Worm (Caenorhabditis elegans): Measurements from ENCODE around the gene irld-24.

The irld-24 gene

DNA sequence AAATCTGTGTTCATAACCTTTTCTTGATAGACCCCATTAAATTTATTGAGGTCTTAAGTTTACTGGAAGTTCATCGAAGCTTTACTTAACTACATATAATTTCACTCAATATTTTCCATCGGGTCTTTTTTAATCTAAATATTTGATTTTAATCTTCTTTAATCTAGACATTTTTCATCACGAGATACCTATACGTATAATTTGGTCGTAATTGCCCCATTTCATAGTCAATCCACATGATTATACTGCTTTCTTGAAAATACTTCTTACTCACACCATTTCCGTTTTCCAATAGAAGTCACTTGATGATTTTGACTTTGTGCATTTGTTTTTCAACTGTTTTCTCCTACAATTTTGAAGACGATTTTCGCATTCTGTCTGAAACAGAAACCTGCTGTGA lies at the start of gene irld-24:
TSS of gene irld-24 (plus strand) at position 301 of the 400 bp plus-strand sequence.
- TF ChIP-seq unc-62 (GFP tag; optimal IDR thresholded peaks at IDR 0.05): no peak

DNA sequence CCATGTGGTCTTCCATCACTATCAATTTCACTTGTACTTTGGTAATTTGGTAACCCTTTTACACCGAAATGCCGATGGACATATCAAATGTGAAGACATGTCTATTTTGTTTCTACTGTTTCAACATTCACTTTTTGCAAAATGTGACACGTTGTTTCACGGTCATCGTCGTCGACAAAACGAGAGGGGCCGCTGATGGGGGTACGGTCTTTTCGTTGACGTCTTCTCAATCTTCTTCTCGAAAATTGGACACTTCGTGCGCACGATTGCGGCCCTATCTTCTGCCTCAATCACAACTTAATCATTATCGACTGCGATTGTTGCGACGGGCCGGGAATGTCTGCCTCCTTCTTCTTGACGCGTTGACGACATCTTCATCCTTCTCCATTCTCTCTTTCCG lies 49.7 kb upstream of the irld-24 start:
- no peak for TF ChIP-seq unc-62 (GFP tag; optimal IDR thresholded peaks at IDR 0.05)

DNA sequence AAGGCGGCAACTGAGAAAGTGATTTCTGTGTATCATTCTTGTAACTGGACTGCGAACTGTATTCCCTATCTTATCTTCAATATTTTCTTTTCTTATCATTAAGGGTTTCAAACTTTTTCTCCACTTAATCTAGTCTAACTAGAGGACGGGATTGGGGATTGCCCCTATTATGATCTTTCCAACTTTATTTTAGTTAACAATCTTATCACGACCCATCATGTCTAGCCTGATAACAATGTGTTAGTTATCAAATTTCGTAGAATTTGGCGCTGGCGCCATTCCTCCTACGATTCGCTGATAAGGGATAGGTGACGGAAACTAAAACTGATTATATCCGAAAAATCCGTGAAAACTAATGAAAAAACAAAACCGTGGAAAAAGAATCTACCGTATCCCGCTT lies 49.1 kb upstream of the irld-24 start:
- TF ChIP-seq unc-62 (GFP tag; optimal IDR thresholded peaks at IDR 0.05): no peak

DNA sequence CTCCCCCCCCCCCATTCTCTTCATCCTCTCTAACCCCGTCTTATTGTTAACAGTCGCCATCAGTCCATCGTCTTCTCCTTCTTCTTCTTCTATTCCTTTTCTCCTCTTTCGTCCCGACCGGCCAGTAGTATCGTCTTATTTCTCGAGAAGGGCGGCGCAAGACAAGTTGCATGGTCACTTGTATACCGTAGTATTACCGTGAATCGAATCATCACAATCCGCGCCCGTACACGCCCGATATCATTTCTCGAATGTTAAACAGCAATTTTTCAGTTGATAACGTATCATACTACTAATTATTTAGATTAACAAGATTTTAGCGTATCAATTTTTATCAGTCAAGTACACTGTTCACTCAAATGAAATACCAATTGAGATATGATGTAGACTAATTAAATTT lies 48.5 kb upstream of the irld-24 start:
- no peak for TF ChIP-seq unc-62 (GFP tag; optimal IDR thresholded peaks at IDR 0.05)

DNA sequence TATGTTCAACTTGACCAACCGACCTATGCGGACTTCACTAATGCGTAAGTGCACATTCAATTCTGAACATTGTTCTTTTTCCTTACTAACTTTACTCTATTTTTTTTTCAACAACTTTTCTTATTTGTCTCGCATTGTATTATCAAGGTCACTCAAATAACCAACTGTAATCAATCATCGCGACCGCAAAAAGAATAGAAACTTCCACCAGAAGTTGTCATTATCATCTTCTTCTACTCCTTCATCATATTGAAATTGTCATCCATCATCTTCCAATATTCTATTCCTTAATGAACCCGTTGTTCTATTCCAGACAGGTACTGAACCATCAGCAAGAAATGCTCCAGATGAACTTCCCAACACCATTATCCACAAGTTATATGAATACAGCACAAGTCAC lies 47.0 kb upstream of the irld-24 start:
- no peak for TF ChIP-seq unc-62 (GFP tag; optimal IDR thresholded peaks at IDR 0.05)

DNA sequence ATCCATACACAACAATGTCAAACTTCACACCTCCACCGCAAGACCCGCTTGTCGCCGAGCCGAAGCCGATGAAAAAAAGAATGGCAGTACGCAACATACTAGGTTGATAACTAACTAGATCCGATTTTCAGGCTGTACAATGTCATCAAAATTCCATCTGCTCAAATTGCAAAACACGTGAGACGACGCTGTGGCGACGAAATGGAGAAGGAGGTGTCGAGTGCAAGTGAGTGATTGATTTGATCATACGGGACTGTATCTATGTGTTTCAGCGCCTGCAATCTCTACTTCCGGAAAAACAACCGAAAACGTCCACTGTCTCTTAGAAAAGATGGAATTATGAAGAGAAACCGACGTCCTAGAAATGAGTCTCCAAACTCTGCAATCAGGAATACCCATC lies 46.1 kb upstream of the irld-24 start:
- no peak for TF ChIP-seq unc-62 (GFP tag; optimal IDR thresholded peaks at IDR 0.05)

DNA sequence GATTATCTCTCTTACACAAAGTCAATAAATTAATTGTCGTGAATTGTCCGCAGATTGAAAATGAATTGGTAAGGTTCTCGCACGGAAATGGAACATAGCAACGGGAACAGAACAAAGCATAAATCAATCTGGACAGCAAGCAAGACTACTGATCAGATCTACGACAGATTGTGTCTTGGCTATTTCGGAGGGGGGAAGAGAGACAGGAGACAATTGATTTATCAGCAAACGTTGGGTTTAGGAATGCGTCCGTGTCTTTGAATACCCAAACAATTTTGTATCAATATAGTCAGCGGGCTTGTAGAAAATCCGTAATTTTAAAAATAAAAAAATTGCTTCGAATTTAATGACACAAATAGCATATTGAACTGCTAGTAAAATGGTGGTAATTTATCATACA lies 45.1 kb upstream of the irld-24 start:
- no peak for TF ChIP-seq unc-62 (GFP tag; optimal IDR thresholded peaks at IDR 0.05)

DNA sequence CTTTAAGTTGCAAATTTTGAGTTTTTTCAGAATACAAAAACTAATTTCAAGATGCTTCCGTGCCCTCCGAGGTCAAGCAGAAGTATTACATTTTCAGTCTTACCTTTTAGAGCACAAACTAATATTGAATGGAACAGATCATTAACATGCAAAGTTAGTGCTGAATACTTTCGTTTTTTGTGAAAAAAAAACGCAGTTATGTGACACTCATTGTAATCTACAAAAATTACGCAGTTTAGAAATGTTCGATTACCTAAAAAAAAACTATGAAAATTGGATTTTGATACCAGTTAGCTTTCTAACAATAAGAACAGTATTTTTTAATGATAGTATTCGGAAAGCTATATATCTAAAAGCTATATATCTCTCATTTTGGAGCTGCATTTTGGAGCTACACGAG lies 44.5 kb upstream of the irld-24 start:
- no peak for TF ChIP-seq unc-62 (GFP tag; optimal IDR thresholded peaks at IDR 0.05)

DNA sequence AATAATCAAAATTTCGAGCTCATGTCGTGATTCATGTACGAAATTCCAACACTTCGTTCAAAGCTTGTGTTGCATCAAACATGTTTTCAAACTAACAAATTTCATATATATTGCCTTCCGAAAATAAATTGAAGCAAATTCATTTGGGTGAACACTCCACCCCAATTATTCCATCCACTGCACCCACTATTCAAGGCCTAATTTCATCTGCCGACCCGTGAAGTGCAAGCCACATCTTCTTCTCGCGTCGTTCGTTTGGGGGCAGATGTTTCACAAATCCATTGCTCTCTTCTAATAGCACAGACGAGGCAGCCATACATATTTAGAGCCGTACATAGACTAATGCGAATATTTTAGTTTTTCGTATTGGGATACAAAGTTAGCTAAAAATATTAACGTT lies 42.2 kb upstream of the irld-24 start:
- no peak for TF ChIP-seq unc-62 (GFP tag; optimal IDR thresholded peaks at IDR 0.05)

DNA sequence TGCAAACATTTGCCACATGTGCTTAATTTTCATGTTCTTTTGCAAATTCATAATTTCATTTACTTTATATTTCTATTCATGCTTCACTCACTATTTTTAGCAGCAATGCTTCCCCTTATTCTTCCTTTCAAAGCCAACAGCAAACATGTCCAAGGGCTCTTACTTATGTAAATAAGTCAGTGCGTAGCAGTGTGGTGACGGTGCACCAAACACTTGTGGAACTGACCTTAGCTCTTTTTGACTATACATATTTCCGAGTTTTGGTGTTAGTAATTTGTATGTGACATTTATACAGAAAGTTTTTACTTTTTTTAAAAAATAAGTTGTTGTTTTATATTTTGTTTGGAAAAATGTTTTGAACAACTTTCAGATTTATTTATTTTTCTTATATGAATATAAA lies 41.3 kb upstream of the irld-24 start:
- no peak for TF ChIP-seq unc-62 (GFP tag; optimal IDR thresholded peaks at IDR 0.05)

DNA sequence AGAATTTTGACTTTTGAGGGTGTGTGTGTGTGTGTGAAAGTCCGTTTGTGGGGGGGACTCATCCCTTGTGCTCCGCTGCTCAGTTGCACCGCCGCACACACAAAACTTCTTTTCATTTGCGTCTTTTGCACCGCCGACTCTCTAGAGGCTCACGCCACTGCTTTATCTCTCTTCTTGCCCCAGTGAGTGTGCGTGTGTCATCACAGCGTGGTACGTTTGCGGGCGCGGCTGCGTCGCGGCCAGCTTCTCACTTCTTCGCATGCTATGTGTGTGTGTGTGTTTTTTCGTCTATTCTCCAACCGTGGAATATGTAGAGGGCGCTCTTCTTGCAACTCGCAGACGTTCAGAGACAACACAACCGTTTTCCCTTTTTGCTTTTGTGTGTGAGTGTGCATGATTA lies 40.9 kb upstream of the irld-24 start:
- no peak for TF ChIP-seq unc-62 (GFP tag; optimal IDR thresholded peaks at IDR 0.05)

DNA sequence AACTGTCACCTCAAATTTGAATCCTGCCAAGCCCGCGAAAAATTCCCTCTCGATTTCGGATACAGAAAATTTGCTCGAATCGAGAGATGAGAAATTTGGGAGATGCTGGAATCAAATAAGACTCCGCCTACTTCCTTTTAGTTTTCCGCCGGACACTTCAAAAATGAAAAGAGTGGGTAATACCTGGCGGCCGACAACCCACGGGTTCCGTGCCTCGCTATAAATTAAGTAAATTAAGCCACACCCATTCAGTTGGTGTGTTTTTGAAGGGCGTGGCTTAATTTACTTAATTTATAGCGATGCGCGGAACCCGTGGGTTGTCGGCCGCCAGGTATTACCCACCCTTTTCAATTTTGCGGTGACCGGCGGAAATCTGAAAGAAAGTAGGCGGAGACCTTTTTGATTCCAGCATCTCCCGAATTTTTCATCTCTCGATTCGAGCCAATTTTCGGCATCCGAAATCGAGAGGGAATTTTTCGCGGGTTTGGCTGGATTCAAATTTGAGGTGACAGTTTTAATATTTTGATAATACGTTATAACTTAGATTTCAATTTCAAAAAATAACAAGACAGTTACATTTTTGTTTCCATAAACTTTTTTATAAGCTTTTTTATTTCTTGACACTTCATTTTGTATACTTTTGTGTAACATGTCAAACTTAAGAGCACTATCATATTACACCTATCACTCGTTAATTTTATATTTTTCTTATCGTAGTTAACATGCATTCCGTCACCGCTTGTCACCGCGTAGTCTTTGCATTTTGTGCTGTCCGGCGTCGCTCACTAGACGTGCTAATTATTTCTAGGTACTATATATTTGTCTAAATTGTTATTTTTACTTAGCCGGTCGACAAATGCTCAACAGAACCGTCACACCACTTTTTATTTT lies 39.5 kb upstream of the irld-24 start:
- TF ChIP-seq unc-62 (GFP tag; optimal IDR thresholded peaks at IDR 0.05): no peak

DNA sequence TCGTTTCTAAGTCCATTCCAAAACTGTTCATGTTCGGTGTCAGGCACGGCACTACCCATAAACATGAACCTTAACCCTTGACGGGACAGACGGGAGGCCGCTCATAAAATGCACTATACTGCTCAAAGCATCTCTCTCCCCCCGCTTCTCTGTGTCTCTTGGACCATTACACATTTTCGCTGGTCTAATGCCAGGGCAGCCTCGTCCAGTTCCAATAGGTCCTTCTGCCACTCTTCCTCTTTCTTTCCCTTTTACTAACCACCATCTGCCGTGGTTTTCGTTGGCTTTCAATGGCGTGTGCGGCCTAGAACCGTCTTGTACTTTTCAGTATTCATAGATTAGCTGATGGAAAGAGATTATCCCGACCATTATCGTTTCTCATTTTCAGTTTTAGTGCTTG lies 38.2 kb upstream of the irld-24 start:
- TF ChIP-seq unc-62 (GFP tag; optimal IDR thresholded peaks at IDR 0.05): no peak

DNA sequence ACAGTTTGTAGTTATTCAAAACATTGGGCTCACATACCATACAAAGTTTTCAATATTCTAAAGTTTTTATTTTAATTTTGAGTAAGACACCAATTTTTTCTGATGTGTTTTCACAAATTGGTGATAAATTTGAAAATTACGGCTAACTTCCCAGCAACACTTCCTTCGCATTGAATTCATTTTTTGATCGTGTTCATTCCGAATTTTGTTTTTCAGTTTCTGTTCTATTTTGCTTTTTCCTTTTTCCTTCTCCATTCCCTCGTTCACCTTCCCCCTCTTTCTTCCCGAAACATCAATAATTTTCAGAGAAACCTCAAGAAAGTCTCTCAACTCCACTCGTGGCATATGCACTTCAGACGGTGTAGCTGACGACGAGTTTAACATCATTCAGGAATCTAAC lies 37.6 kb upstream of the irld-24 start, which contains the start of gene alg-1:
TSS of gene alg-1 (plus strand) at position 301 of the 400 bp plus-strand sequence.
- no peak for TF ChIP-seq unc-62 (GFP tag; optimal IDR thresholded peaks at IDR 0.05)

DNA sequence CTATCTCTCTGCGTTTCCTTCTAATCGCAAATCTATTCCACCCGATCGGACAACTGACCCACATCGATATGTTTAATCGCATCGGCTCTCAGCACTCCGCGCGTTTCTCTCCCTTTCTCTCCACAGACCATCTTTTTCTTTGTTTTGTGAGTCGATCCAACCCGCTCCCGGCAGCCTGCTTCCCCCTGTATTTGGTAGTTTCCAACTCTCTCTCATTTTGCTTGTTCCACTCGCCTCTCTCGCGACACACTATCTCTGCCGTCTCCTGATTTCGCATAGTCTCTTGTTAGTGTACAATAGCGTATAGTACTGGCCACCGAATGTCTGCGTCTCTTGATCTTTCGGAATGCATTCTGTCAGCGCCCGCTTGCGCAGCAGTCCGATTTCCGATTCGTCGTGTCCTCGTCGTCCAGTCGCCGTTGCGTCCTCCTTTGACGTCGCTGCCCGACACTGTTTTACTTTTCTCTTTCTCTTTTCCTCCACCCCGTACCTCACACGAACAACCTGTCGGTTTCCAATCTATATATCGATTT lies 35.7 kb upstream of the irld-24 start:
- no peak for TF ChIP-seq unc-62 (GFP tag; optimal IDR thresholded peaks at IDR 0.05)

DNA sequence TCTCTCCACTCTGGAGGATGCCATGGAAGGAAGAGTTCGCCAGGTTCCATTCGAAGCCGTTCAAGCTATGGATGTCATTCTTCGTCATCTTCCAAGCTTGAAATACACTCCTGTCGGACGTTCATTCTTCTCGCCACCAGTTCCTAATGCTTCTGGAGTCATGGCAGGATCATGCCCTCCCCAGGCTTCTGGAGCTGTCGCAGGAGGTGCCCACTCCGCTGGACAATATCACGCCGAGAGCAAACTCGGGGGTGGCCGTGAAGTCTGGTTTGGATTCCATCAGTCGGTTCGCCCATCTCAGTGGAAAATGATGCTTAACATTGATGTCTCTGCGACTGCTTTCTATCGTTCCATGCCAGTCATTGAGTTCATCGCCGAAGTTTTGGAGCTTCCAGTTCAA lies 34.1 kb upstream of the irld-24 start:
- no peak for TF ChIP-seq unc-62 (GFP tag; optimal IDR thresholded peaks at IDR 0.05)

DNA sequence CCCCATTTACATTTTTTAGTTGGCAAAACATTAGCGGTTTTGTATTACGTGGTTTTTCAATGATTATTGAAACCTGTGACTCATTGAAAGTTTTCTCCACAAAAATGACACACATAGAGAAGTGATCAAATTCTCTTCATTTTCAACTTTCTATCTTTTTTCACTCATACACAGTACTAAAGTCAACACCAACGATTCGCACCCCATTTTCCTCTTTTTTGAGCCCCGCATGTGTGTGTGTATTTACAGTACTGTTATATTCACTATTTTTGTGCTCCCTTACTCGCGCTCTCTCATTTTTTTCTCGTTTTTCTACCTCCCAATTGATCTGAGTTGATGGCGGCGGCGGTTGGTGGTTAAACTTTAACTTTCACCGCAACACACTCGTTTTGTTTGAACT lies 28.0 kb upstream of the irld-24 start:
- no peak for TF ChIP-seq unc-62 (GFP tag; optimal IDR thresholded peaks at IDR 0.05)
